Fruit fly (Drosophila melanogaster) whole organism, embryonic: Measurements from ENCODE around the gene Coa8.

Experiments
- Atf3 ChIP-seq: fragments of 200-800 bp; sonication (Bioruptor generic); optimal IDR thresholded peaks from 3 replicates; lab custom pipeline; 2016; ENCODE audit warnings: missing biosample characterization, missing genetic modification characterization
- Blimp-1 ChIP-seq: fragments of 200-800 bp; sonication (Bioruptor generic); optimal IDR thresholded peaks from 3 replicates; lab custom pipeline; 2018; ENCODE audit warnings: missing biosample characterization, missing genetic modification characterization, mild to moderate bottlenecking, moderate library complexity, missing genetic modification reagents
- CG10654 ChIP-seq: fragments of 200-800 bp; sonication (Bioruptor generic); optimal IDR thresholded peaks from 2 replicates; lab custom pipeline; 2016; ENCODE audit warnings: missing biosample characterization, missing genetic modification characterization
- CG10979 ChIP-seq: fragments of 200-800 bp; sonication (Bioruptor generic); optimal IDR thresholded peaks from 2 replicates; lab custom pipeline; 2018; ENCODE audit warnings: missing biosample characterization, mild to moderate bottlenecking, missing genetic modification characterization, moderate library complexity
- CG12071 ChIP-seq: fragments of 200-800 bp; sonication (Bioruptor generic); optimal IDR thresholded peaks from 3 replicates; lab custom pipeline; 2018; ENCODE audit warnings: missing biosample characterization, mild to moderate bottlenecking, missing genetic modification characterization
- CG12219 ChIP-seq: fragments of 200-800 bp; sonication (Bioruptor generic); optimal IDR thresholded peaks from 3 replicates; lab custom pipeline; 2018; ENCODE audit warnings: missing biosample characterization, mild to moderate bottlenecking, missing genetic modification characterization
- CG12391 ChIP-seq: fragments of 200-800 bp; sonication (Bioruptor generic); optimal IDR thresholded peaks from 3 replicates; lab custom pipeline; 2018; ENCODE audit warnings: missing biosample characterization, mild to moderate bottlenecking, missing genetic modification characterization, moderate library complexity
- CG12744 ChIP-seq: fragments of 200-800 bp; sonication (Bioruptor generic); optimal IDR thresholded peaks from 2 replicates; lab custom pipeline; 2016; ENCODE audit warnings: missing biosample characterization, missing genetic modification characterization
- CG13424 ChIP-seq: fragments of 200-800 bp; sonication (Bioruptor generic); optimal IDR thresholded peaks from 2 replicates; lab custom pipeline; 2019; ENCODE audit warnings: missing biosample characterization, mild to moderate bottlenecking, missing genetic modification characterization, moderate library complexity
- CG15073 ChIP-seq: fragments of 200-800 bp; sonication (Bioruptor generic); optimal IDR thresholded peaks from 2 replicates; lab custom pipeline; 2016; ENCODE audit warnings: missing biosample characterization, missing genetic modification characterization
- CG16813 ChIP-seq: fragments of 200-800 bp; sonication (Bioruptor generic); IDR thresholded peaks from 3 replicates; pipeline ENCODE4 v1.3.6; 2022; ENCODE audit warnings: missing biosample characterization, missing genetic modification characterization; ENCODE audit not compliant: partially characterized antibody
- CG2120 ChIP-seq: fragments of 200-800 bp; sonication (Bioruptor generic); optimal IDR thresholded peaks from 3 replicates; lab custom pipeline; 2016; ENCODE audit warnings: missing biosample characterization, missing genetic modification characterization
- CG31388 ChIP-seq: fragments of 200-800 bp; sonication (Bioruptor generic); optimal IDR thresholded peaks from 2 replicates; lab custom pipeline; 2016; ENCODE audit warnings: missing biosample characterization, missing genetic modification characterization
- CG34224 ChIP-seq: fragments of 200-800 bp; sonication (Bioruptor generic); IDR thresholded peaks from 3 replicates; pipeline ENCODE4 v1.3.6; 2022; ENCODE audit warnings: missing biosample characterization, missing genetic modification characterization; ENCODE audit not compliant: partially characterized antibody
- CG6272 ChIP-seq: fragments of 200-800 bp; sonication (Bioruptor generic); IDR thresholded peaks from 2 replicates; pipeline ENCODE4 v1.3.6; 2022; ENCODE audit warnings: missing biosample characterization, missing genetic modification characterization
- CG9437 ChIP-seq: fragments of 200-800 bp; sonication (Bioruptor generic); optimal IDR thresholded peaks from 2 replicates; lab custom pipeline; 2018; ENCODE audit warnings: missing biosample characterization, mild to moderate bottlenecking, missing genetic modification characterization
- CG9876 ChIP-seq: fragments of 200-800 bp; sonication (Bioruptor generic); optimal IDR thresholded peaks from 2 replicates; lab custom pipeline; 2016; ENCODE audit warnings: missing biosample characterization, missing genetic modification characterization
- Dbx ChIP-seq: fragments of 200-800 bp; sonication (Bioruptor generic); IDR thresholded peaks from 3 replicates; pipeline ENCODE4 v1.3.6; 2022; ENCODE audit warnings: missing biosample characterization, missing genetic modification characterization
- Doc3 ChIP-seq: fragments of 200-800 bp; sonication (Bioruptor generic); IDR thresholded peaks from 3 replicates; pipeline ENCODE4 v1.3.6; 2022; ENCODE audit warnings: missing biosample characterization, missing genetic modification characterization; ENCODE audit not compliant: partially characterized antibody
- Hand ChIP-seq: fragments of 200-800 bp; sonication (Bioruptor generic); optimal IDR thresholded peaks from 2 replicates; lab custom pipeline; 2017; ENCODE audit warnings: mild to moderate bottlenecking, missing biosample characterization, missing genetic modification reagents, missing genetic modification characterization
- Hey ChIP-seq: fragments of 200-800 bp; sonication (Bioruptor generic); optimal IDR thresholded peaks from 3 replicates; lab custom pipeline; 2018; ENCODE audit warnings: missing biosample characterization, mild to moderate bottlenecking, missing genetic modification characterization
- Med ChIP-seq: fragments of 200-800 bp; sonication (Bioruptor generic); peaks from one replicate; lab custom pipeline; 2016; ENCODE audit warnings: missing biosample characterization, missing genetic modification characterization, mild to moderate bottlenecking, inconsistent platforms, moderate library complexity
- Six4 ChIP-seq: fragments of 200-800 bp; sonication (Bioruptor generic); optimal IDR thresholded peaks from 2 replicates; lab custom pipeline; 2016; ENCODE audit warnings: missing biosample characterization, missing genetic modification characterization
- Xrp1 ChIP-seq: fragments of 200-800 bp; sonication (Bioruptor generic); IDR thresholded peaks from 2 replicates; pipeline ENCODE4 v1.3.6; 2022; ENCODE audit warnings: missing biosample characterization, missing genetic modification characterization
- az2 ChIP-seq: fragments of 200-800 bp; sonication (Bioruptor generic); optimal IDR thresholded peaks from 3 replicates; lab custom pipeline; 2016; ENCODE audit warnings: missing biosample characterization, missing genetic modification characterization
- chinmo ChIP-seq: fragments of 200-800 bp; sonication (Bioruptor generic); IDR thresholded peaks from 4 replicates; pipeline ENCODE4 v1.3.6; 2022; ENCODE audit warnings: missing biosample characterization, missing genetic modification characterization; ENCODE audit not compliant: partially characterized antibody
- corto ChIP-seq: fragments of 200-800 bp; sonication (Bioruptor generic); optimal IDR thresholded peaks from 2 replicates; lab custom pipeline; 2016; ENCODE audit warnings: missing biosample characterization, mild to moderate bottlenecking, missing genetic modification characterization, moderate library complexity
- fd96Cb ChIP-seq: fragments of 200-800 bp; sonication (Bioruptor generic); optimal IDR thresholded peaks from 2 replicates; lab custom pipeline; 2018; ENCODE audit warnings: missing biosample characterization, mild to moderate bottlenecking, missing genetic modification characterization, moderate library complexity
- gsb-n ChIP-seq: fragments of 200-800 bp; sonication (Bioruptor generic); optimal IDR thresholded peaks from 3 replicates; lab custom pipeline; 2018; ENCODE audit warnings: missing biosample characterization, mild to moderate bottlenecking, missing genetic modification characterization
- jumu ChIP-seq: fragments of 200-800 bp; sonication (Bioruptor generic); optimal IDR thresholded peaks from 3 replicates; lab custom pipeline; 2016; ENCODE audit warnings: missing biosample characterization, missing genetic modification characterization
- ken ChIP-seq: fragments of 200-800 bp; sonication (Bioruptor generic); IDR thresholded peaks from 3 replicates; pipeline ENCODE4 v1.3.6; 2022; ENCODE audit warnings: missing biosample characterization, missing genetic modification characterization
- lola ChIP-seq, 3 experiments: fragments of >200 bp in 2 of 3; fragments of 200-800 bp in 1 of 3; sonication (Bioruptor generic) in 1 of 3; optimal IDR thresholded peaks; 2 replicates each; lab custom pipeline; 2017 to 2019; ENCODE audit warnings: missing biosample characterization in 3 of 3, missing genetic modification characterization in 3 of 3, mild to moderate bottlenecking in 1 of 3, moderate library complexity in 1 of 3
- maf-S ChIP-seq: fragments of 200-800 bp; sonication (Bioruptor generic); optimal IDR thresholded peaks from 2 replicates; lab custom pipeline; 2016; ENCODE audit warnings: missing biosample characterization, missing genetic modification characterization
- mam ChIP-seq: fragments of 200-800 bp; sonication (Bioruptor generic); optimal IDR thresholded peaks from 3 replicates; lab custom pipeline; 2016; ENCODE audit warnings: missing biosample characterization, missing genetic modification characterization
- onecut ChIP-seq: fragments of 200-800 bp; sonication (Bioruptor generic); IDR thresholded peaks from 2 replicates; pipeline ENCODE4 v1.3.6; 2022; ENCODE audit warnings: missing biosample characterization, missing genetic modification characterization
- org-1 ChIP-seq: fragments of 200-800 bp; sonication (Bioruptor generic); optimal IDR thresholded peaks from 2 replicates; lab custom pipeline; 2017; ENCODE audit warnings: missing biosample characterization, missing genetic modification characterization
- prd ChIP-seq, 3 experiments: fragments of >200 bp in 2 of 3; fragments of 200-800 bp in 1 of 3; sonication (Bioruptor generic) in 1 of 3; optimal IDR thresholded peaks in 2 of 3; IDR thresholded peaks in 1 of 3; 2 replicates in 2 of 3; 3 replicates in 1 of 3; pipeline versions ENCODE4 v1.3.6 to Lab custom; 2017 to 2022; ENCODE audit warnings: missing biosample characterization in 1 of 3, missing genetic modification characterization in 1 of 3
- repo ChIP-seq: fragments of 200-800 bp; sonication (Bioruptor generic); optimal IDR thresholded peaks from 2 replicates; lab custom pipeline; 2016; ENCODE audit warnings: missing biosample characterization, missing genetic modification characterization
- rib ChIP-seq: fragments of 200-800 bp; sonication (Bioruptor generic); IDR thresholded peaks from 2 replicates; pipeline ENCODE4 v1.3.6; 2022; ENCODE audit warnings: missing biosample characterization, missing genetic modification characterization
- schlank ChIP-seq: fragments of 200-800 bp; sonication (Bioruptor generic); optimal IDR thresholded peaks from 2 replicates; lab custom pipeline; 2018; ENCODE audit warnings: missing biosample characterization, mild to moderate bottlenecking, missing genetic modification characterization
- slou ChIP-seq: fragments of 200-800 bp; sonication (Bioruptor generic); optimal IDR thresholded peaks from 3 replicates; lab custom pipeline; 2016; ENCODE audit warnings: missing biosample characterization, missing genetic modification characterization
- slp2 ChIP-seq: fragments of 200-800 bp; sonication (Bioruptor generic); optimal IDR thresholded peaks from 2 replicates; lab custom pipeline; 2016; ENCODE audit warnings: missing biosample characterization, missing genetic modification characterization
- sqz ChIP-seq: fragments of 200-800 bp; sonication (Bioruptor generic); optimal IDR thresholded peaks from 3 replicates; lab custom pipeline; 2018; ENCODE audit warnings: missing biosample characterization, mild to moderate bottlenecking, missing genetic modification characterization
- toy ChIP-seq: fragments of 200-800 bp; sonication (Bioruptor generic); IDR thresholded peaks from 2 replicates; pipeline ENCODE4 v1.3.6; 2022; ENCODE audit warnings: missing biosample characterization, missing genetic modification characterization
- trem ChIP-seq: fragments of 200-800 bp; optimal IDR thresholded peaks from 3 replicates; lab custom pipeline; 2019; ENCODE audit warnings: missing biosample characterization, mild to moderate bottlenecking, missing genetic modification characterization, moderate library complexity
- tup ChIP-seq: fragments of 200-800 bp; sonication (Bioruptor generic); optimal IDR thresholded peaks from 2 replicates; lab custom pipeline; 2016; ENCODE audit warnings: missing biosample characterization, mild to moderate bottlenecking, missing genetic modification characterization, moderate library complexity
- unc-4 ChIP-seq: fragments of 200-800 bp; sonication (Bioruptor generic); IDR thresholded peaks from 2 replicates; pipeline ENCODE4 v1.3.6; 2022; ENCODE audit warnings: missing biosample characterization, missing genetic modification characterization; ENCODE audit not compliant: partially characterized antibody
- wdn ChIP-seq: fragments of 200-800 bp; sonication (Bioruptor generic); IDR thresholded peaks from 2 replicates; pipeline ENCODE4 v1.3.6; 2022; ENCODE audit warnings: missing biosample characterization, missing genetic modification characterization
- yki ChIP-seq: fragments of >200 bp; optimal IDR thresholded peaks from 3 replicates; lab custom pipeline; 2018
- zfh1 ChIP-seq: fragments of 200-800 bp; sonication (Bioruptor generic); IDR thresholded peaks from 3 replicates; pipeline ENCODE4 v1.3.6; 2022; ENCODE audit warnings: missing biosample characterization, missing genetic modification characterization

Gene Coa8

DNA sequence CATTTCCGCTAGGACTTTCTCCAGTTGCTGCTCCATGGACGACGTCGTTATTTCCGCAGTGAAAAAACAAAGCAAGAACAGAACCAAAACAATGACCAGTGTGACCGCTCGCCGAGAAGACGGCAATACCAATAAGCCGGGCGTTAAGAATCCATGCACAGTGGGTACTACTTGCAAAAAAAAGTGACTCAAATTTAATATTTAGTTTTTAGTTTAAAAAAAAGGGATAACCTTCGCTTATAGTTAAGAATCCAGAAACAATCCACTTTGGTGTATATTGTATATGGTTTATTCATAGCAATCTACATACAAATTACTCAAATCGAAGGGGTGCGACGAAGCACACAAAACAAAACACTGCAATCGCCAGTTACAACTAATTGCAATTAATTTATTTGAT, 21.2 kb upstream of the Coa8 start, which contains the start of gene Lamtor5 (continued):
- peak; percentile 18; the same call in 1 of the 2 replicates for TF ChIP-seq onecut (GFP tag; lab: Robert Waterston, UW)
- no peak for TF ChIP-seq Hey (tag; lab: Kevin White, UChicago)
- TF ChIP-seq CG16813 (GFP tag; lab: Robert Waterston, UW) = no peak
- peak; percentile 71 for TF ChIP-seq CG2120 (GFP tag; lab: Kevin White, UChicago)
- TF ChIP-seq corto (GFP tag; lab: Kevin White, UChicago) = no peak
- TF ChIP-seq sqz (GFP tag; lab: Kevin White, UChicago) = peak; percentile 13
- no peak for TF ChIP-seq toy (GFP tag; lab: Robert Waterston, UW)
- peak; percentile 16 for TF ChIP-seq Atf3 (GFP tag; lab: Kevin White, UChicago)
- no peak for TF ChIP-seq tup (GFP tag; lab: Kevin White, UChicago)
- TF ChIP-seq CG15073 (GFP tag; lab: Kevin White, UChicago) = no peak
- peak; percentile 43 for TF ChIP-seq mam (GFP tag; lab: Kevin White, UChicago)
- TF ChIP-seq zfh1 = no peak
- TF ChIP-seq CG9876 (GFP tag; lab: Kevin White, UChicago) = no peak
- TF ChIP-seq slp2 = peak; percentile 29
- peak; percentile 8 for TF ChIP-seq fd96Cb (tag; lab: Kevin White, UChicago)
- peak; percentile 24 for TF ChIP-seq CG12744
- peak; percentile 17 for TF ChIP-seq trem (tag; lab: Kevin White, UChicago)
- TF ChIP-seq schlank = no peak
- TF ChIP-seq slou = peak; percentile 12
- TF ChIP-seq CG10979 (tag; lab: Kevin White, UChicago) = peak; percentile 30
- TF ChIP-seq org-1 (GFP tag; lab: Kevin White, UChicago) = no peak
- TF ChIP-seq yki (lab: Kevin White, UChicago) = no peak
- no peak for TF ChIP-seq CG12219 (GFP tag; lab: Kevin White, UChicago)
- 0 out of 2 replicates have a peak, but pooled peaks have one; percentile 25 for TF ChIP-seq CG6272 (GFP tag; lab: Robert Waterston, UW)
- peak in 1 of 3 experiments; percentile 21 for TF ChIP-seq lola (GFP tag; optimal IDR thresholded peaks at IDR 0.05; lab: Kevin White, UChicago)
- TF ChIP-seq chinmo (GFP tag; lab: Robert Waterston, UW) = no peak
- TF ChIP-seq CG13424 (tag; lab: Kevin White, UChicago) = peak; percentile 50
- no peak for TF ChIP-seq Six4 (GFP tag; lab: Kevin White, UChicago)
- TF ChIP-seq rib (GFP tag; lab: Robert Waterston, UW) = no peak
- no peak for TF ChIP-seq CG9437 (GFP tag; lab: Kevin White, UChicago)
- TF ChIP-seq Xrp1 (GFP tag; lab: Robert Waterston, UW) = peak; percentile 49; the same call in 1 of the 2 replicates
- peak; percentile 92 for TF ChIP-seq Med
- peak; percentile 59 for TF ChIP-seq CG12391 (tag; lab: Kevin White, UChicago)
- no peak for TF ChIP-seq prd (optimal IDR thresholded peaks at IDR 0.05; lab: Kevin White, UChicago)
- TF ChIP-seq prd (GFP tag; IDR thresholded peaks at IDR 0.05; lab: Robert Waterston, UW) = 0 out of 3 replicates have a peak, but pooled peaks have one; percentile 40
- no peak for TF ChIP-seq CG10654 (GFP tag; lab: Kevin White, UChicago)
- no peak for TF ChIP-seq Doc3 (GFP tag; lab: Robert Waterston, UW)
- peak; percentile 29 for TF ChIP-seq jumu (GFP tag; lab: Kevin White, UChicago)
- TF ChIP-seq repo = no peak
- TF ChIP-seq gsb-n (tag; lab: Kevin White, UChicago) = no peak
- peak; percentile 21 for TF ChIP-seq az2 (GFP tag; lab: Kevin White, UChicago)
- no peak for TF ChIP-seq unc-4
- no peak for TF ChIP-seq CG31388
- peak; percentile 20 for TF ChIP-seq Blimp-1
- no peak for TF ChIP-seq maf-S
- TF ChIP-seq CG34224 (GFP tag; lab: Robert Waterston, UW) = peak; percentile 52; the same call in 2 of the 3 replicates
- TF ChIP-seq ken (GFP tag; lab: Robert Waterston, UW) = no peak
- peak; percentile 22 for TF ChIP-seq Hand (GFP tag; lab: Kevin White, UChicago)
- TF ChIP-seq Dbx (GFP tag; lab: Robert Waterston, UW) = 0 out of 3 replicates have a peak, but pooled peaks have one; percentile 34
- no peak for TF ChIP-seq CG12071
- no peak for TF ChIP-seq wdn (GFP tag; lab: Robert Waterston, UW)
